Fruit fly (Drosophila melanogaster) whole organism, wandering third instar larva: ENCODE data around the gene CG9459.

Experiments
- CrebA ChIP-seq: fragments of 200-800 bp; sonication (Bioruptor generic); optimal IDR thresholded peaks from 2 replicates; lab custom pipeline; 2016; ENCODE audit warnings: missing biosample characterization, mild to moderate bottlenecking, missing genetic modification characterization, borderline replicate concordance
- GATAd ChIP-seq: sonication (Bioruptor generic); optimal IDR thresholded peaks from 2 replicates; lab custom pipeline; 2016; ENCODE audit warnings: missing biosample characterization, missing genetic modification characterization
- Hr78 ChIP-seq: fragments of >200 bp; optimal IDR thresholded peaks from 2 replicates; lab custom pipeline; 2017; ENCODE audit warnings: missing biosample characterization, missing genetic modification characterization
- Hr83 ChIP-seq: fragments of 200-300 bp; sonication (Bioruptor generic); optimal IDR thresholded peaks from 2 replicates; lab custom pipeline; 2016; ENCODE audit warnings: missing biosample characterization, mild to moderate bottlenecking, missing genetic modification characterization, moderate library complexity; ENCODE audit not compliant: poor library complexity, severe bottlenecking
- OdsH ChIP-seq: fragments of 200-800 bp; sonication (Bioruptor generic); optimal IDR thresholded peaks from 2 replicates; lab custom pipeline; 2016; ENCODE audit warnings: missing biosample characterization, mild to moderate bottlenecking, missing genetic modification characterization
- Sp1 ChIP-seq: fragments of 200-800 bp; sonication (Bioruptor generic); optimal IDR thresholded peaks from 3 replicates; lab custom pipeline; 2019; ENCODE audit warnings: missing biosample characterization, mild to moderate bottlenecking, missing genetic modification characterization, moderate library complexity
- br ChIP-seq: fragments of 200-800 bp; sonication (Bioruptor generic); optimal IDR thresholded peaks from 2 replicates; lab custom pipeline; 2016; ENCODE audit warnings: missing biosample characterization, missing genetic modification characterization
- dl ChIP-seq, 2 experiments: fragments of 175-275, 200-275 bp in 1 of 2; fragments of 200-275 bp in 1 of 2; sonication (Bioruptor generic); optimal IDR thresholded peaks; lab custom pipeline; 2018; ENCODE audit warnings: mild to moderate bottlenecking in 2 of 2, missing biosample characterization in 2 of 2, missing genetic modification characterization in 2 of 2, moderate library complexity in 2 of 2; ENCODE audit not compliant: partially characterized antibody in 2 of 2, insufficient read depth in 1 of 2
- ey ChIP-seq: fragments of 200-800 bp; sonication (Bioruptor generic); optimal IDR thresholded peaks from 2 replicates; lab custom pipeline; 2016; ENCODE audit warnings: missing biosample characterization, missing genetic modification characterization
- h ChIP-seq: fragments of 200-800 bp; sonication (Bioruptor generic); optimal IDR thresholded peaks from 3 replicates; lab custom pipeline; 2016; ENCODE audit warnings: missing biosample characterization, mild to moderate bottlenecking, missing genetic modification characterization
- psq ChIP-seq: fragments of 200-800 bp; sonication (Bioruptor generic); optimal IDR thresholded peaks from 3 replicates; lab custom pipeline; 2017; ENCODE audit warnings: missing biosample characterization, mild to moderate bottlenecking, missing genetic modification characterization, moderate library complexity
- usp ChIP-seq: fragments of >200 bp; optimal IDR thresholded peaks from 2 replicates; lab custom pipeline; 2017; ENCODE audit warnings: missing biosample characterization, missing genetic modification characterization

DNA sequence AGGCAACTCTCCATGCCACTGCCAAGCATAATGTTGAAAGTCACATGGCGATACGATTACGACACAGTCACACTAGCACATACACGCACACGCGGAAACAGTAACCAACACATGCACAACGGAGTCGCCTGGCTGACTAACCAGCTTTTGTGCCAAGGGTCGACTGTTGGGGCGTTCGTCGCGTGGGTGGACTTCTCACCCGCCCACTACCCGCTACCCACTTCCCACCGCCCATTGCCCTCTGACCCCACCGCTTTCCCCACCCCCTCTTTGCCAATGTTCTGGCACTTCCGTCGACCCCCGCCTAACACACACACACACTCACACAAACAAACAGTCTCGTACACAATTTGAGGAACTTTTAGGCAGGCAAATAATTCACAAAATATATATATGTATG is 33.5 kb upstream of the CG9459 start:
- TF ChIP-seq br (GFP tag; lab: Kevin White, UChicago) (no peak), h (GFP tag; lab: Kevin White, UChicago) (no peak), ey (GFP tag; lab: Kevin White, UChicago) (no peak), dl (GFP tag; optimal IDR thresholded peaks at IDR 0.05; lab: Kevin White, UChicago; ENCODE audit: insufficient read depth in 1 of 2, partially characterized antibody in 2 of 2) (no peak), CrebA (GFP tag; lab: Kevin White, UChicago) (no peak), psq (no peak), GATAd (GFP tag; lab: Kevin White, UChicago) (no peak), Sp1 (GFP tag; lab: Kevin White, UChicago) (no peak), usp (no peak), Hr83 (GFP tag; lab: Kevin White, UChicago) (no peak), OdsH (GFP tag; lab: Kevin White, UChicago) (no peak), Hr78 (GFP tag; lab: Kevin White, UChicago) (no peak)
